Fruit fly (Drosophila melanogaster) whole organism, embryonic: ENCODE measurements around the gene tst.

Experiments
- Abd-B ChIP-seq: fragments of 200-800 bp; sonication (Bioruptor generic); optimal IDR thresholded peaks from 2 replicates; lab custom pipeline; 2018; ENCODE audit warnings: missing biosample characterization, mild to moderate bottlenecking, missing genetic modification characterization, moderate library complexity
- B-H2 ChIP-seq: fragments of 200-800 bp; sonication (Bioruptor generic); optimal IDR thresholded peaks from 2 replicates; lab custom pipeline; 2018; ENCODE audit warnings: missing biosample characterization, mild to moderate bottlenecking, missing genetic modification characterization
- CG11560 ChIP-seq: fragments of 200-800 bp; sonication (Bioruptor generic); IDR thresholded peaks from 3 replicates; pipeline ENCODE4 v1.3.6; 2022; ENCODE audit warnings: missing biosample characterization, missing genetic modification characterization
- CG11695 ChIP-seq: fragments of 200-800 bp; sonication (Bioruptor generic); IDR thresholded peaks from 3 replicates; pipeline ENCODE4 v1.3.6; 2022; ENCODE audit warnings: missing biosample characterization, missing genetic modification characterization
- CG13123 ChIP-seq: fragments of 200-800 bp; sonication (Bioruptor generic); optimal IDR thresholded peaks from 2 replicates; lab custom pipeline; 2016; ENCODE audit warnings: missing biosample characterization, missing genetic modification characterization
- CG14441 ChIP-seq: fragments of 200-800 bp; sonication (Bioruptor generic); IDR thresholded peaks from 2 replicates; pipeline ENCODE4 v1.3.6; 2022; ENCODE audit warnings: missing biosample characterization, missing genetic modification characterization
- CG17359 ChIP-seq: fragments of 200-800 bp; sonication (Bioruptor generic); optimal IDR thresholded peaks from 3 replicates; lab custom pipeline; 2018; ENCODE audit warnings: missing biosample characterization, mild to moderate bottlenecking, missing genetic modification characterization, moderate library complexity
- CG17361 ChIP-seq: fragments of 200-800 bp; sonication (Bioruptor generic); IDR thresholded peaks from 3 replicates; pipeline ENCODE4 v1.3.6; 2022; ENCODE audit warnings: missing biosample characterization, missing genetic modification characterization
- CG18619 ChIP-seq: fragments of 200-800 bp; sonication (Bioruptor generic); optimal IDR thresholded peaks from 3 replicates; lab custom pipeline; 2017; ENCODE audit warnings: missing biosample characterization, mild to moderate bottlenecking, missing genetic modification characterization
- CG2116 ChIP-seq: fragments of 200-800 bp; sonication (Bioruptor generic); optimal IDR thresholded peaks from 3 replicates; lab custom pipeline; 2018; ENCODE audit warnings: missing biosample characterization, mild to moderate bottlenecking, missing genetic modification characterization
- CG2875 ChIP-seq: fragments of 200-800 bp; sonication (Bioruptor generic); optimal IDR thresholded peaks from 2 replicates; lab custom pipeline; 2017; ENCODE audit warnings: missing biosample characterization, mild to moderate bottlenecking, missing genetic modification characterization, missing genetic modification reagents
- CG30431 ChIP-seq: fragments of 200-800 bp; sonication (Bioruptor generic); optimal IDR thresholded peaks from 2 replicates; lab custom pipeline; 2017; ENCODE audit warnings: missing biosample characterization, missing genetic modification characterization
- CG34376 ChIP-seq: fragments of 200-800 bp; sonication (Bioruptor generic); optimal IDR thresholded peaks from 2 replicates; lab custom pipeline; 2018; ENCODE audit warnings: missing biosample characterization, mild to moderate bottlenecking, missing genetic modification characterization
- CG3847 ChIP-seq: fragments of 200-800 bp; sonication (Bioruptor generic); IDR thresholded peaks from 2 replicates; pipeline ENCODE4 v1.3.6; 2022; ENCODE audit warnings: missing biosample characterization, missing genetic modification characterization
- CG4360 ChIP-seq: fragments of 200-800 bp; sonication (Bioruptor generic); IDR thresholded peaks from 2 replicates; pipeline ENCODE4 v1.3.6; 2022; ENCODE audit warnings: missing biosample characterization, missing genetic modification characterization
- CG4730 ChIP-seq: fragments of 200-800 bp; sonication (Bioruptor generic); IDR thresholded peaks from 2 replicates; pipeline ENCODE4 v1.3.6; 2022; ENCODE audit warnings: missing biosample characterization, missing genetic modification characterization
- CG6254 ChIP-seq: fragments of 200-800 bp; sonication (Bioruptor generic); optimal IDR thresholded peaks from 3 replicates; lab custom pipeline; 2017; ENCODE audit warnings: mild to moderate bottlenecking, missing biosample characterization, missing genetic modification reagents, missing genetic modification characterization
- CG6765 ChIP-seq: fragments of 200-800 bp; sonication (Bioruptor generic); optimal IDR thresholded peaks from 3 replicates; lab custom pipeline; 2017; ENCODE audit warnings: missing biosample characterization, mild to moderate bottlenecking, missing genetic modification characterization
- CG6791 ChIP-seq: fragments of 200-800 bp; sonication (Bioruptor generic); IDR thresholded peaks from 3 replicates; pipeline ENCODE4 v1.3.6; 2022; ENCODE audit warnings: missing biosample characterization, missing genetic modification characterization; ENCODE audit not compliant: partially characterized antibody
- CG7786 ChIP-seq: fragments of 200-800 bp; sonication (Bioruptor generic); optimal IDR thresholded peaks from 2 replicates; lab custom pipeline; 2016; ENCODE audit warnings: missing biosample characterization, missing genetic modification characterization
- CG9727 ChIP-seq: fragments of 200-800 bp; sonication (Bioruptor generic); optimal IDR thresholded peaks from 3 replicates; lab custom pipeline; 2017; ENCODE audit warnings: missing biosample characterization, mild to moderate bottlenecking, missing genetic modification characterization
- Dbx ChIP-seq: fragments of 200-800 bp; sonication (Bioruptor generic); IDR thresholded peaks from 3 replicates; pipeline ENCODE4 v1.3.6; 2022; ENCODE audit warnings: missing biosample characterization, missing genetic modification characterization
- Doc2 ChIP-seq: fragments of 200-800 bp; sonication (Bioruptor generic); IDR thresholded peaks from 2 replicates; pipeline ENCODE4 v1.3.6; 2022; ENCODE audit warnings: missing biosample characterization, missing genetic modification characterization
- Fer3 ChIP-seq: fragments of 200-800 bp; sonication (Bioruptor generic); optimal IDR thresholded peaks from 2 replicates; lab custom pipeline; 2018; ENCODE audit warnings: missing biosample characterization, mild to moderate bottlenecking, missing genetic modification characterization, moderate library complexity
- H2.0 ChIP-seq: fragments of 200-800 bp; sonication (Bioruptor generic); IDR thresholded peaks from 2 replicates; pipeline ENCODE4 v1.3.6; 2022; ENCODE audit warnings: missing biosample characterization, missing genetic modification characterization
- Meics ChIP-seq: fragments of 200-800 bp; sonication (Bioruptor generic); optimal IDR thresholded peaks from 2 replicates; lab custom pipeline; 2017; ENCODE audit warnings: missing biosample characterization, mild to moderate bottlenecking, missing genetic modification characterization
- Myb ChIP-seq: fragments of 200-800 bp; sonication (Bioruptor generic); optimal IDR thresholded peaks from 2 replicates; lab custom pipeline; 2016; ENCODE audit warnings: missing biosample characterization, missing genetic modification characterization
- PHDP ChIP-seq: fragments of 200-800 bp; sonication (Bioruptor generic); optimal IDR thresholded peaks from 3 replicates; lab custom pipeline; 2018; ENCODE audit warnings: missing biosample characterization, mild to moderate bottlenecking, missing genetic modification characterization, moderate library complexity
- Ptx1 ChIP-seq: fragments of 200-800 bp; sonication (Bioruptor generic); IDR thresholded peaks from 2 replicates; pipeline ENCODE4 v1.3.6; 2022; ENCODE audit warnings: missing biosample characterization, missing genetic modification characterization
- Scr ChIP-seq: fragments of 200-800 bp; sonication (Bioruptor generic); IDR thresholded peaks from 2 replicates; pipeline ENCODE4 v1.3.6; 2022; ENCODE audit warnings: missing biosample characterization, missing genetic modification characterization; ENCODE audit not compliant: partially characterized antibody
- Sin3A ChIP-seq: fragments of >200 bp; optimal IDR thresholded peaks from 2 replicates; lab custom pipeline; 2018
- Spps ChIP-seq: fragments of 200-800 bp; sonication (Bioruptor generic); optimal IDR thresholded peaks from 2 replicates; lab custom pipeline; 2018; ENCODE audit warnings: missing biosample characterization, mild to moderate bottlenecking, missing genetic modification characterization
- Sry-β ChIP-seq: fragments of 200-800 bp; sonication (Bioruptor generic); optimal IDR thresholded peaks from 2 replicates; lab custom pipeline; 2018; ENCODE audit warnings: missing biosample characterization, mild to moderate bottlenecking, missing genetic modification characterization, moderate library complexity
- Vsx1 ChIP-seq: fragments of 200-800 bp; sonication (Bioruptor generic); optimal IDR thresholded peaks from 2 replicates; lab custom pipeline; 2017; ENCODE audit warnings: missing biosample characterization, mild to moderate bottlenecking, missing genetic modification characterization, missing genetic modification reagents
- aop ChIP-seq: fragments of 200-800 bp; sonication (Bioruptor generic); IDR thresholded peaks from 2 replicates; pipeline ENCODE4 v1.3.6; 2022; ENCODE audit warnings: missing biosample characterization, missing genetic modification characterization
- ap ChIP-seq: fragments of 200-800 bp; sonication (Bioruptor generic); IDR thresholded peaks from 2 replicates; pipeline ENCODE4 v1.3.6; 2022; ENCODE audit warnings: missing biosample characterization, missing genetic modification characterization
- ato ChIP-seq: fragments of 200-800 bp; sonication (Bioruptor generic); IDR thresholded peaks from 2 replicates; pipeline ENCODE4 v1.3.6; 2022; ENCODE audit warnings: missing biosample characterization, missing genetic modification characterization; ENCODE audit not compliant: partially characterized antibody
- cas ChIP-seq: fragments of 200-800 bp; sonication (Bioruptor generic); IDR thresholded peaks from 2 replicates; pipeline ENCODE4 v1.3.6; 2022; ENCODE audit warnings: missing biosample characterization, missing genetic modification characterization
- gem ChIP-seq: fragments of 200-800 bp; sonication (Bioruptor generic); optimal IDR thresholded peaks from 2 replicates; lab custom pipeline; 2019; ENCODE audit warnings: missing biosample characterization, mild to moderate bottlenecking, missing genetic modification characterization, moderate library complexity
- grau ChIP-seq: fragments of 200-800 bp; optimal IDR thresholded peaks from 3 replicates; lab custom pipeline; 2019; ENCODE audit warnings: missing biosample characterization, mild to moderate bottlenecking, missing genetic modification characterization, moderate library complexity
- gsb-n ChIP-seq: fragments of 200-800 bp; sonication (Bioruptor generic); optimal IDR thresholded peaks from 3 replicates; lab custom pipeline; 2018; ENCODE audit warnings: missing biosample characterization, mild to moderate bottlenecking, missing genetic modification characterization
- gt ChIP-seq: fragments of 200-800 bp; sonication (Bioruptor generic); IDR thresholded peaks from 2 replicates; pipeline ENCODE4 v1.3.6; 2022; ENCODE audit warnings: missing biosample characterization, missing genetic modification characterization
- ind ChIP-seq: fragments of 200-800 bp; sonication (Bioruptor generic); optimal IDR thresholded peaks from 3 replicates; lab custom pipeline; 2016; ENCODE audit warnings: missing biosample characterization, missing genetic modification characterization
- lab ChIP-seq: fragments of 200-800 bp; sonication (Bioruptor generic); optimal IDR thresholded peaks from 3 replicates; lab custom pipeline; 2017; ENCODE audit warnings: missing biosample characterization, missing genetic modification characterization, mild to moderate bottlenecking, moderate library complexity, missing genetic modification reagents
- pnt ChIP-seq: fragments of 200-800 bp; sonication (Bioruptor generic); optimal IDR thresholded peaks from 3 replicates; lab custom pipeline; 2016; ENCODE audit warnings: missing biosample characterization, missing genetic modification characterization
- salm ChIP-seq: fragments of 200-800 bp; sonication (Bioruptor generic); optimal IDR thresholded peaks from 2 replicates; lab custom pipeline; 2018; ENCODE audit warnings: missing biosample characterization, mild to moderate bottlenecking, missing genetic modification characterization
- sc ChIP-seq, 3 experiments: fragments of >200 bp in 2 of 3; fragments of 200-800 bp in 1 of 3; sonication (Bioruptor generic) in 1 of 3; optimal IDR thresholded peaks; 2 replicates in 2 of 3; 3 replicates in 1 of 3; lab custom pipeline; 2017; ENCODE audit warnings: mild to moderate bottlenecking in 1 of 3, missing biosample characterization in 1 of 3, missing genetic modification characterization in 1 of 3, missing genetic modification reagents in 1 of 3
- stwl ChIP-seq: fragments of 200-800 bp; sonication (Bioruptor generic); optimal IDR thresholded peaks from 3 replicates; lab custom pipeline; 2018; ENCODE audit warnings: missing biosample characterization, mild to moderate bottlenecking, missing genetic modification characterization, moderate library complexity
- vnd ChIP-seq: fragments of 200-800 bp; sonication (Bioruptor generic); IDR thresholded peaks from 3 replicates; pipeline ENCODE4 v1.3.6; 2022; ENCODE audit warnings: missing biosample characterization, missing genetic modification characterization; ENCODE audit not compliant: partially characterized antibody
- z ChIP-seq: fragments of 200-800 bp; sonication (Bioruptor generic); IDR thresholded peaks from 3 replicates; pipeline ENCODE4 v1.3.6; 2022; ENCODE audit warnings: missing biosample characterization, missing genetic modification characterization

Gene tst

dm6 chr3R:23722680-23723372 is 49.8 kb downstream of the tst start, which contains the start of gene CG10365 (continued):
- TF ChIP-seq H2.0 (GFP tag; lab: Robert Waterston, UW) (peak; percentile 82), CG6765 (GFP tag; lab: Kevin White, UChicago) (peak; percentile 72), Meics (GFP tag; lab: Kevin White, UChicago) (peak; percentile 93), CG2875 (peak; percentile 33), CG9727 (GFP tag; lab: Kevin White, UChicago) (peak; percentile 92), gt (GFP tag; lab: Robert Waterston, UW) (no peak), CG11695 (GFP tag; lab: Robert Waterston, UW) (peak; percentile 90), CG13123 (peak; percentile 78), CG4360 (no peak), ap (GFP tag; lab: Robert Waterston, UW) (peak; percentile 81), sc (optimal IDR thresholded peaks at IDR 0.05; lab: Kevin White, UChicago) (no peak), sc (GFP tag; optimal IDR thresholded peaks at IDR 0.05; lab: Kevin White, UChicago) (peak; percentile 24), cas (0 out of 2 replicates have a peak, but pooled peaks have one; percentile 50), aop (GFP tag; lab: Robert Waterston, UW) (no peak), Spps (tag; lab: Kevin White, UChicago) (peak; percentile 4), CG17361 (GFP tag; lab: Robert Waterston, UW) (peak; percentile 92), z (GFP tag; lab: Robert Waterston, UW) (0 out of 3 replicates have a peak, but pooled peaks have one; percentile 29), CG4730 (GFP tag; lab: Robert Waterston, UW) (peak; percentile 68), salm (tag; lab: Kevin White, UChicago) (peak; percentile 83), CG6791 (no peak), ato (no peak), Scr (GFP tag; lab: Robert Waterston, UW) (no peak), ind (peak; percentile 81), CG6254 (GFP tag; lab: Kevin White, UChicago) (peak; percentile 52), Vsx1 (GFP tag; lab: Kevin White, UChicago) (peak; percentile 43), gem (tag; lab: Kevin White, UChicago) (peak; percentile 96), Doc2 (GFP tag; lab: Robert Waterston, UW) (no peak), Sin3A (lab: Kevin White, UChicago) (no peak), pnt (GFP tag; lab: Kevin White, UChicago) (no peak), CG18619 (GFP tag; lab: Kevin White, UChicago) (peak; percentile 79), gsb-n (peak; percentile 79), CG7786 (GFP tag; lab: Kevin White, UChicago) (no peak), Fer3 (tag; lab: Kevin White, UChicago) (peak; percentile 92), Dbx (GFP tag; lab: Robert Waterston, UW) (peak; percentile 85), Sry-β (GFP tag; lab: Kevin White, UChicago) (no peak), CG30431 (no peak), CG34376 (GFP tag; lab: Kevin White, UChicago) (peak; percentile 22), Myb (no peak), CG11560 (tag; lab: Robert Waterston, UW) (peak; percentile 51; the same call in 2 of the 3 replicates), CG17359 (tag; lab: Kevin White, UChicago) (peak; percentile 93)

dm6 chr3R:23721936-23722335 is 50.7 kb downstream of the tst start:
- TF ChIP-seq Fer3 (tag; lab: Kevin White, UChicago) (peak; percentile 27), stwl (peak; percentile 77), lab (peak; percentile 10), Ptx1 (GFP tag; lab: Robert Waterston, UW) (peak; percentile 46; the same call in 1 of the 2 replicates), Abd-B (GFP tag; lab: Kevin White, UChicago) (peak; percentile 78), vnd (GFP tag; lab: Robert Waterston, UW) (no peak), B-H2 (GFP tag; lab: Kevin White, UChicago) (peak; percentile 72), CG2116 (GFP tag; lab: Kevin White, UChicago) (peak; percentile 24), CG3847 (GFP tag; lab: Robert Waterston, UW) (peak; percentile 65), grau (tag; lab: Kevin White, UChicago) (peak; percentile 56), CG14441 (GFP tag; lab: Robert Waterston, UW) (0 out of 2 replicates have a peak, but pooled peaks have one; percentile 6), PHDP (tag; lab: Kevin White, UChicago) (peak; percentile 64)
